Fruit fly (Drosophila melanogaster): ENCODE results near the gene Npl4.

The Npl4 gene

DNA sequence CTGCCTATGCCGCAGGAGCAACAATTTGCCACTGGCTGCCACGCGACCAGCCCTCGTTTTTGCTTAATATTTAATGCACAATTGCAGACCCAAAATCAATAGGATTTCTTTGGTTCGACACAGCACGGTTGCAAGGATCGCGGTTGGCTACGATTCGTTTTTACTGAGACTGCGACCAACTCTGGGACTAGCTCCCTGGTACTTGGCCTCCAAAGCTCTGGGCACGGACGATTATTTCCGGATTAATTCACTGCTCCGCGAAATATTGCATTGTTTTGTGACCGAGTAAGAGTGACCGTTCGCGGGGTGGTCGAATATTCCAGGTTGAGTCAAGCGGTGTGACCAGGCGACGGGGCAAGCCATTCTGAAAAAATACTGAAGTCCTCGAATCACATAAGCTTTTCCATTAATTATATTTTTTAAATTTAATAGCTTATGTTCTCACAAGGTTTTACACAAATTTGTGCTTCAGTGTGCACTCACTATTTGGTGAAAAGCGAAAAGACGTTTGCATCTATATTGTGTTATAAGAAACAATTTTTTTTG is 36.6 kb upstream of the Npl4 start, which contains the start of gene Tnks:
TSS of gene Tnks (minus strand) at position 302 of the 546 bp plus-strand sequence.
- TF ChIP-seq Rel (GFP tag; optimal IDR thresholded peaks at IDR 0.05) (no peak), Rel (tag; optimal IDR thresholded peaks at IDR 0.05) (peak; percentile 10), Sp1 (GFP tag; optimal IDR thresholded peaks at IDR 0.05) (no peak), dsf (GFP tag; optimal IDR thresholded peaks at IDR 0.05; ENCODE audit: borderline replicate concordance) (no peak), pan (optimal IDR thresholded peaks at IDR 0.05) (no peak), sv (GFP tag; optimal IDR thresholded peaks at IDR 0.05) (peak; percentile 23)

DNA sequence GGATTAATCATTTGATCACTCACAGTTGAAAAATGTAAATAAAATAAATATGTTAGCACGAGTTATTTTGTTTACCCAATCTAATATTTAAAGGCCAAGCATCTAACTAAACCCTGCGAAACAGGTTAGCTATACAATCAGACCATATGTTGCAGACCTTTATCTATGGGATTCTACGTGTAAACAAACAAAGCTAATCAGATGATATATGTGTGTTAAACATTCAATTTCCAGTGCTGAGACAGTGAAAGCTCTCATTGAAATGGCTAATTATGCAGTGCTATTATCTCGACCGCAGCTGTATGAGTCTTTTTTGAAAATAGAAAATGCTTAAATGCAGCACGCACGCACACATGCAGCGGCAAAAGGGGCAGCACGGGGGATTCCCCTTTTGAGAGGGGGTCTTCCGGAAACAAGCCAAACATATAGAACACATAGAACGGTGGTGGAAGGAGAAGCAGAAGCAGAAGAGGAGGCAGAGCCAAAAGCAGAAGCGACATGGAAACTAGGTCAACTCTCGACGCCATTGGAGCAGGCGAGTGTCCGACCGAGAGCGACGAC is 35.5 kb upstream of the Npl4 start:
- TF ChIP-seq Vsx2 (GFP tag; optimal IDR thresholded peaks at IDR 0.05; ENCODE audit: partially characterized antibody), result no peak
- no peak for TF ChIP-seq HLH106 (tag; optimal IDR thresholded peaks at IDR 0.05)
- no peak for TF ChIP-seq pan (optimal IDR thresholded peaks at IDR 0.05)
- TF ChIP-seq usp (GFP tag; optimal IDR thresholded peaks at IDR 0.05), result no peak
- TF ChIP-seq Hr78 (GFP tag; optimal IDR thresholded peaks at IDR 0.05), result no peak
- no peak for TF ChIP-seq lola (GFP tag; optimal IDR thresholded peaks at IDR 0.05)
- no peak for TF ChIP-seq Rel (GFP tag; optimal IDR thresholded peaks at IDR 0.05)
- peak; percentile 64 for TF ChIP-seq Rel (tag; optimal IDR thresholded peaks at IDR 0.05)
- TF ChIP-seq dl (GFP tag; optimal IDR thresholded peaks at IDR 0.05; ENCODE audit: insufficient read depth in 1 of 2, partially characterized antibody in 2 of 2), result no peak

dm6 chr3R:25652066-25652720 is 27.7 kb upstream of the Npl4 start:
- TF ChIP-seq Rel (GFP tag; optimal IDR thresholded peaks at IDR 0.05) (no peak), Rel (tag; optimal IDR thresholded peaks at IDR 0.05) (no peak), usp (GFP tag; optimal IDR thresholded peaks at IDR 0.05) (no peak), CG9705 (GFP tag; optimal IDR thresholded peaks at IDR 0.05) (no peak), Vsx2 (GFP tag; optimal IDR thresholded peaks at IDR 0.05; ENCODE audit: partially characterized antibody) (peak; percentile 59), Abd-B (GFP tag; optimal IDR thresholded peaks at IDR 0.05) (no peak), brk (GFP tag; optimal IDR thresholded peaks at IDR 0.05) (no peak), lola (GFP tag; optimal IDR thresholded peaks at IDR 0.05) (no peak), dl (GFP tag; optimal IDR thresholded peaks at IDR 0.05; ENCODE audit: insufficient read depth in 1 of 2, partially characterized antibody in 2 of 2) (peak in 1 of 2 experiments; percentile 63), Dif (GFP tag; optimal IDR thresholded peaks at IDR 0.05; ENCODE audit: partially characterized antibody) (peak; percentile 83), fru (GFP tag; optimal IDR thresholded peaks at IDR 0.05) (peak; percentile 4), foxo (GFP tag; optimal IDR thresholded peaks at IDR 0.05) (no peak), Myc (optimal IDR thresholded peaks at IDR 0.05) (no peak), woc (GFP tag; optimal IDR thresholded peaks at IDR 0.05) (no peak)

DNA sequence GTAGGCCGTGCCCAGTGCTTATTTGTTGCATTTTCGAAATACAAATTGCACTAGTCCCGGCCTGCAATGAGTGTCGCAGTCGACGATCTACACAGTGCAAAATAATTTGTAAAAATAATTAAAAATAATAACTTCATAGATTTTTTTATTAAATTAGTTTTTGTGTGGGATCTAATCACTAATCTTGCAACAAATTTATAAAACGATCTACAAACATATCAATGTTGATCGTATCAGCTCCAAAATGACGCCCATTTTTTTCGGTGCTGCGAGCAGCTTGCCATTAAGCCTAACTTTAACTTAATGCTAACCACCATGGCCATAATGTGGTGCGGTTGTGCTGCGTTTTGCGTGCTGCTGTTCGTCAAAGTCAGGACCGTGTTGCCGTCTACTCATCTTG is 27.0 kb upstream of the Npl4 start:
- TF ChIP-seq psq (GFP tag; optimal IDR thresholded peaks at IDR 0.05) (peak; percentile 40), dmrt93B (GFP tag; optimal IDR thresholded peaks at IDR 0.05) (peak; percentile 13), br (GFP tag; optimal IDR thresholded peaks at IDR 0.05) (peak; percentile 30), Vsx2 (GFP tag; optimal IDR thresholded peaks at IDR 0.05; ENCODE audit: partially characterized antibody) (no peak), HLH106 (tag; optimal IDR thresholded peaks at IDR 0.05) (peak; percentile 54), brk (GFP tag; optimal IDR thresholded peaks at IDR 0.05) (no peak), GATAd (GFP tag; optimal IDR thresholded peaks at IDR 0.05) (no peak), Sp1 (GFP tag; optimal IDR thresholded peaks at IDR 0.05) (peak; percentile 65), rgr (GFP tag; optimal IDR thresholded peaks at IDR 0.05) (peak; percentile 54), woc (GFP tag; optimal IDR thresholded peaks at IDR 0.05) (peak; percentile 5), Myc (optimal IDR thresholded peaks at IDR 0.05) (no peak), h (GFP tag; optimal IDR thresholded peaks at IDR 0.05) (peak; percentile 56), fru (GFP tag; optimal IDR thresholded peaks at IDR 0.05) (peak; percentile 43), OdsH (GFP tag; optimal IDR thresholded peaks at IDR 0.05) (peak; percentile 42), Hnf4 (GFP tag; optimal IDR thresholded peaks at IDR 0.05) (no peak), sv (GFP tag; optimal IDR thresholded peaks at IDR 0.05) (no peak), sage (GFP tag; optimal IDR thresholded peaks at IDR 0.05) (peak; percentile 17), foxo (GFP tag; optimal IDR thresholded peaks at IDR 0.05) (peak in 1 of 2 experiments; percentile 65)

dm6 chr3R:25650417-25650816 is 26.0 kb upstream of the Npl4 start:
- no peak for TF ChIP-seq psq (GFP tag; optimal IDR thresholded peaks at IDR 0.05)
- no peak for TF ChIP-seq woc (GFP tag; optimal IDR thresholded peaks at IDR 0.05)
- TF ChIP-seq rgr (GFP tag; optimal IDR thresholded peaks at IDR 0.05), result no peak
- TF ChIP-seq jim (GFP tag; optimal IDR thresholded peaks at IDR 0.05), result no peak
- no peak for TF ChIP-seq Dif (GFP tag; optimal IDR thresholded peaks at IDR 0.05; ENCODE audit: partially characterized antibody)
- no peak for TF ChIP-seq Mio (GFP tag; optimal IDR thresholded peaks at IDR 0.05)
- TF ChIP-seq foxo (GFP tag; optimal IDR thresholded peaks at IDR 0.05), result no peak
- TF ChIP-seq Vsx2 (GFP tag; optimal IDR thresholded peaks at IDR 0.05; ENCODE audit: partially characterized antibody), result no peak
- no peak for TF ChIP-seq GATAd (GFP tag; optimal IDR thresholded peaks at IDR 0.05)
- TF ChIP-seq sage (GFP tag; optimal IDR thresholded peaks at IDR 0.05), result no peak
- TF ChIP-seq sv (GFP tag; optimal IDR thresholded peaks at IDR 0.05), result no peak
